Worm (Caenorhabditis elegans): Measurements from ENCODE around the gene B0507.7.
A peak's percentile ranks its signal among the peaks of the same experiment; 100 is the strongest.

ce11 chrV:8792814-8793213 is 34.3 kb upstream of the B0507.7 start:
- TF ChIP-seq ref-1 (GFP tag; conservative IDR thresholded peaks at IDR 0.05) = no peak
- no peak for TF ChIP-seq flt-1 (GFP tag; IDR thresholded peaks at IDR 0.05)
- TF ChIP-seq ztf-29 (GFP tag; IDR thresholded peaks at IDR 0.05) = no peak
- no peak for TF ChIP-seq tab-1 (GFP tag; IDR thresholded peaks at IDR 0.05)
- no peak for TF ChIP-seq klf-2 (GFP tag; conservative IDR thresholded peaks at IDR 0.05)
- no peak for TF ChIP-seq med-1 (GFP tag; optimal IDR thresholded peaks at IDR 0.05; ENCODE audit: insufficient read depth)
- TF ChIP-seq cog-1 (tag; optimal IDR thresholded peaks at IDR 0.05) = no peak
- TF ChIP-seq T22C8.4 (GFP tag; IDR thresholded peaks at IDR 0.05) = peak; percentile 51
